Worm (Caenorhabditis elegans): ENCODE results near the gene srh-264.
A peak's percentile ranks its signal among the peaks of the same experiment; 100 is the strongest.

The srh-264 gene

DNA sequence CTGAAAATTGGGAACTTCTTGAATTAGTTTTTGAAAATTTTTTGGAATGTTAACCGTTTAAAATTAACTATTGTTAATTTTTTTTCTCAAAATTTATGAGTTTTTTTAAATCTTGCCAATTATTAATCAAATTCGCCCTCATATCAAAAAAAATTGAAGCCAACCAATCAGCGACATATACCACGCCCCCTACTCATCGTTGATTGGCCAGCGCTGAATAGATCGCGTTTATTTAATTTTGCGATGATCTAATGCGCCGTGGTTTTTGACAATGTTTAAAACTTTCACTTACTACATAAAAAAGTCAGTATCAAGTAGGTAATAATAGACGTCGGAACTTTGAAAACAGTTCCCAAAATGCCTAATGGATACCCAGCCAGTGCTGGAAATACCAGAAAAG is 28.4 kb downstream of the srh-264 start:
- TF ChIP-seq Y22D7AL.16 (tag; optimal IDR thresholded peaks at IDR 0.05) = no peak
- no peak for TF ChIP-seq madf-2 (tag; optimal IDR thresholded peaks at IDR 0.05)
- TF ChIP-seq nfya-1 (tag; optimal IDR thresholded peaks at IDR 0.05) = peak; percentile 68

DNA sequence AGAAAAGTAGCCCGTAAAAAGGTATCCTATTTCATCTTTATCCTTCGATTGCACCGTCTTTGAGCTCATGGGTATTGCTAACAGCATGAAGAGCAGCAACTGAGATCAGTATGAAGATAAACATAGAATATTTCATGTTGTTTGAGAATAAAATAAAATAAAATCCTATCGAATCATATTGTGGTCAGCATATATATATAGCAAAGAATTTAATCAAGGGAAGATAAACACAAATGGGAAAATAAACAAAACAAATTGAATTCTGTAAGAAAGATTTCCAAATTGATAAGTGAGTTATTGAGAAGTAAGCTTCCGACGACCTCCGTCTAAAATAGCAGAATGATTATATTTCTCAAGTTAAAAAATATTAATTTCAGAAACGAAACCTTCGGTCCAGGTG is 29.8 kb downstream of the srh-264 start, which contains the start of gene T26H5.10:
Gene T26H5.10 (minus strand): TSS at position 101 of the 400 bp plus-strand sequence.
- TF ChIP-seq ceh-45 (GFP tag; IDR thresholded peaks at IDR 0.05) (no peak), hlh-8 (tag; optimal IDR thresholded peaks at IDR 0.05) (no peak), ztf-16 (tag; optimal IDR thresholded peaks at IDR 0.05) (no peak), ceh-30 (tag; optimal IDR thresholded peaks at IDR 0.05) (no peak), sox-2 (GFP tag; IDR thresholded peaks at IDR 0.05) (no peak)

DNA sequence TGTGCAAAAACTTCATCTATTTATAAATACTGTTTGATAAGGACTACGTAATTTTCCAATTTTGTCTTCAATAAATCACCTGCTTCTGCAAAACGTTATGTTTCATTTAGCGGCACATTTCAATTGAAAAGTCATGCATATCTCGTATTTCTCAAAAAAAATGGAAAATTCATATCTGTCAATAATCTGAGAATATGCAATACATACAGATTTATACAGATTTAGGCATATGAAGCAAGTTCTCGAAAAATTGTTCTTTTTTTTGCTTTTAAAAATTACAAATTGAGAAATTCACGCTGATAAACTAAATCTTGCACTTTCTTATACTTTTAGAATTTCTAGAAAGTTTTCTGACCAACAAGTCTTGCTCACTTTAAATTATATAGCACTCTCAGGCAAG is 30.2 kb downstream of the srh-264 start, which contains the start of gene T26H5.11:
Gene T26H5.11 (minus strand): TSS at position 101 of the 400 bp plus-strand sequence.
- TF ChIP-seq ets-4 (tag; optimal IDR thresholded peaks at IDR 0.05) = no peak

DNA sequence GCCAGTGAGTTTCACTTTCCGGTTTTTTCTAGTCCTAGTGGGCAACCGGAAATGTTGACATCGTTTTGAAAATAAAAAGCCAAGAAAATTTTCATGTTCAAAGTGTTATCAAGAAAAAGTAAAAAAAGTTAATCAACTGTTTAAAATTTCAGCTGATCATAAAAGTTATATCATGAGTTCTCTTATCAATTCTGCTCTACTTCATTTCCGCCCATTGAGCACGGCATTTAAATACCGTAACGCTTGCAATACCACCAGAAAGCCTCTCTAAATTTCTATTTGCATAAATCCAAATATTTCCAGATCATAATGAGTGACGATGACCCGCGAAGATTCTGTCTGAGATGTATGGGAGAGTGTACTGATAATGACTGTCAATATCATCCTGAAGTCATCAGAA is 30.7 kb downstream of the srh-264 start, which contains the start of gene T26H5.9:
Gene T26H5.9 (plus strand): TSS at position 302 of the 400 bp plus-strand sequence.
- TF ChIP-seq nhr-11 (tag; optimal IDR thresholded peaks at IDR 0.05) (no peak), Y22D7AL.16 (tag; optimal IDR thresholded peaks at IDR 0.05) (no peak), elt-2 (tag; optimal IDR thresholded peaks at IDR 0.05) (no peak), elt-4 (tag; optimal IDR thresholded peaks at IDR 0.05) (no peak), ceh-19 (GFP tag; optimal IDR thresholded peaks at IDR 0.05) (no peak), nfya-1 (tag; optimal IDR thresholded peaks at IDR 0.05) (no peak), odd-2 (tag; optimal IDR thresholded peaks at IDR 0.05) (no peak), ceh-30 (tag; optimal IDR thresholded peaks at IDR 0.05) (no peak), unc-86 (tag; optimal IDR thresholded peaks at IDR 0.05) (no peak)

DNA sequence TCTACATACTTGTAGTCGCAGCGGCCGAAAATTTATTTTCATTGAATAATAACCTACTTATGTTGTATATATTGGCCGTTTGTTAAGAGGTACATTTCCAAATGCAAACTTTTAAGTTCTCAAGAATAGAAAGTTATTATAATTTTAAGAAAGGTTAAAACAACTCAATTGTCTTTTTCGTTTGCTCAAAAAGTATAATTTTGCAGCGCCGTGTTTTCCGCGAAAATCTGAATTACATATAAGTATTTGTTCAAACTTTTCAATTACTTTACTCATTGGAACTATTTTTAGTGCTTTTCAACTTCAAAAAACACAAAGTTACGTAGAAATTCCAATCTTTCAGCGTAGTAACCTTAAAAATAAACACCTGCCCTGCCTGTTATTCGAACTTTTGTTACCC is 31.5 kb downstream of the srh-264 start, which contains the start of gene srh-239:
Gene srh-239 (plus strand): TSS at position 301 of the 400 bp plus-strand sequence.
- TF ChIP-seq K02D7.2 (tag; optimal IDR thresholded peaks at IDR 0.05) (no peak), ceh-24 (tag; optimal IDR thresholded peaks at IDR 0.05) (no peak), ceh-45 (GFP tag; IDR thresholded peaks at IDR 0.05) (no peak), C38D4.7 (GFP tag; optimal IDR thresholded peaks at IDR 0.05) (no peak)

DNA sequence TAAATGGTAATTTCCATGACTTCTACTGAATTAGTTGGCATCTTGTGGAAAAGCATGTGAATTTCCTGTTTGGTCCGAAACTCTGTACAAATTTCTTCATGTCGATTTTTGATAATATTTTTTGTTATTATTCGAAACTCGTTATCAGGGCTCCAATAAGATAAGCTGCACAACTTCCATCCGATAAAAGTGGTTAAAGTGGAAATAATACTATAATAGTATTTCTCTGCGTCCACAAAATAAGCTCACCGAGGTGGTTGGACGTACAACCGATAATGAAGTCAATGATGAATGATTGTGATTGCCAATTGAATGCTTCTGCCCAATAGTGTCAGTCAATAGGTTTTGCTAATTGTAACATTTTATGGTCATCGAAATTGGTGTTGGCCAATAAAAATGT is 34.5 kb downstream of the srh-264 start, which contains the start of gene T26H5.4:
Gene T26H5.4 (minus strand): TSS at position 294 of the 400 bp plus-strand sequence.
- TF ChIP-seq zip-5 (tag; optimal IDR thresholded peaks at IDR 0.05) (no peak), elt-2 (tag; optimal IDR thresholded peaks at IDR 0.05) (peak; percentile 57)

DNA sequence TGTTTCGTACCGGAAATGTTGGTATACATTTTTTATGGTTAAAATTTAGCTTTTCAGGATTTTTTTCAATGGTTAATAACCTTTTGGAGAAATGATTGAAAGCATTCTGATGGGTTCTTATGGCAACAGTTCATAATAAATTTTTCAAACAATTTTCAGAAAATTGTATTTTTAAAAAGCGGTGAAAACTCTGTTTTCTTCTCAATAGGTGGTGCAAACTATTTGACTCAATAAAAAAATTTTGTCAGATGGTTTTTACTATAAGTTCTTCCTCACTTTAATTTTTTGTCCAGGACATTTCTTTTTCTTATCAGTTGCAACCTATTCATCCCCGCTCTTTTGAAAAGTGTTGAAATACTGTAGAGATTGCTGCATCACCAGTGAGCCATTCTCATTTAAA is 34.9 kb downstream of the srh-264 start, which contains the start of gene T26H5.14:
Gene T26H5.14 (plus strand): TSS at position 301 of the 400 bp plus-strand sequence.
- TF ChIP-seq hlh-8 (tag; optimal IDR thresholded peaks at IDR 0.05) (no peak), lin-11 (tag; optimal IDR thresholded peaks at IDR 0.05) (no peak), hlh-15 (tag; optimal IDR thresholded peaks at IDR 0.05) (no peak), C38D4.7 (GFP tag; optimal IDR thresholded peaks at IDR 0.05) (no peak), ceh-45 (GFP tag; IDR thresholded peaks at IDR 0.05) (no peak), hlh-6 (tag; optimal IDR thresholded peaks at IDR 0.05) (no peak), odd-2 (tag; optimal IDR thresholded peaks at IDR 0.05) (no peak), hlh-13 (GFP tag; optimal IDR thresholded peaks at IDR 0.05) (no peak), elt-4 (tag; optimal IDR thresholded peaks at IDR 0.05) (no peak), sox-4 (tag; optimal IDR thresholded peaks at IDR 0.05) (no peak), sox-2 (GFP tag; IDR thresholded peaks at IDR 0.05) (no peak), npax-4 (tag; optimal IDR thresholded peaks at IDR 0.05) (no peak), ztf-16 (tag; optimal IDR thresholded peaks at IDR 0.05) (no peak)

DNA sequence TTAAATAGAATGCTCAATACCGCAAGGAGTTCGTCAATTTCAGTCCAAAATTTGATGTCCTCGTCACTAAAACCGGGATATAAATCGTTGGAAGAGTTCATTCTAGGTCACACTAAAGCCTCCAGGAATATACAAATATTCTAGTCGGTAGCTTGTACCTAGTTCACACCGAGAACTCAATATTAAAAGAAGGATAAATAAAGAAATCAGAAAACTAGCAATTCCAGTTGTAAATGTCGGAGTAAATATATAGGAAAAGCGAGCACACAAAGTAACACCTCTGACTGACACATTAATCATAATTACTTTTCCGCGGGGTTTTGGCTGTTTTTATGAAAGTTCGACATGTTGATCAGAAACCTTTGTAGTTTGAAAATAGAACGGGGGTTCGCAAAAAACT is 37.5 kb downstream of the srh-264 start, which contains the start of gene srw-33:
Gene srw-33 (minus strand): TSS at position 101 of the 400 bp plus-strand sequence.
- TF ChIP-seq tbx-2 (tag; optimal IDR thresholded peaks at IDR 0.05) (no peak), hlh-30 (tag; optimal IDR thresholded peaks at IDR 0.05; ENCODE audit: insufficient read depth) (no peak), fkh-6 (tag; optimal IDR thresholded peaks at IDR 0.05) (no peak), gmeb-2 (tag; optimal IDR thresholded peaks at IDR 0.05) (no peak), dve-1 (tag; optimal IDR thresholded peaks at IDR 0.05) (no peak), ceh-19 (GFP tag; optimal IDR thresholded peaks at IDR 0.05) (no peak), nfya-1 (tag; optimal IDR thresholded peaks at IDR 0.05) (no peak), ttx-3 (tag; optimal IDR thresholded peaks at IDR 0.05) (no peak)

Data from whole organism, late embryonic.